Worm (Caenorhabditis elegans) whole organism, L1 larva: ENCODE results near the gene C45B11.5.

ENCODE experiments used
- aly-2 ChIP-seq: fragments of 150-350 bp; optimal IDR thresholded peaks from 2 replicates; lab custom pipeline; 2014; ENCODE audit warnings: missing biosample characterization, missing genetic modification characterization
- efl-3 ChIP-seq: fragments of 200-800 bp; sonication (Bioruptor generic); optimal IDR thresholded peaks from 2 replicates; lab custom pipeline; 2018; ENCODE audit warnings: mild to moderate bottlenecking, missing genetic modification characterization, missing compliant biosample characterization
- egl-27 ChIP-seq, 2 experiments: fragments of 150-350 bp in 1 of 2; sonication (generic microtip); optimal IDR thresholded peaks; 3 replicates each; lab custom pipeline; 2017 to 2018; ENCODE audit warnings: missing biosample characterization in 2 of 2, missing genetic modification characterization in 2 of 2, missing genetic modification reagents in 2 of 2
- elt-2 ChIP-seq: sonication (generic microtip); optimal IDR thresholded peaks from 2 replicates; lab custom pipeline; 2016; ENCODE audit warnings: missing genetic modification characterization, mild to moderate bottlenecking, inconsistent platforms, missing compliant biosample characterization, missing genetic modification reagents
- lsy-2 ChIP-seq, 2 experiments: fragments of 150-350 bp; optimal IDR thresholded peaks; 2 replicates each; lab custom pipeline; 2014; ENCODE audit warnings: missing biosample characterization in 2 of 2, missing genetic modification characterization in 2 of 2
- mdl-1 ChIP-seq, 2 experiments: fragments of 150-350 bp; optimal IDR thresholded peaks; 2 replicates each; lab custom pipeline; 2014 to 2017; ENCODE audit warnings: missing biosample characterization in 2 of 2, missing genetic modification characterization in 2 of 2, inconsistent platforms in 1 of 2
- mep-1 ChIP-seq: fragments of 150-350 bp; optimal IDR thresholded peaks from 2 replicates; lab custom pipeline; 2014; ENCODE audit warnings: missing biosample characterization, missing genetic modification characterization
- nhr-237 ChIP-seq: fragments of 150-350 bp; optimal IDR thresholded peaks from 2 replicates; lab custom pipeline; 2014; ENCODE audit warnings: missing biosample characterization, missing genetic modification characterization
- nhr-47 ChIP-seq: sonication (generic microtip); optimal IDR thresholded peaks from 2 replicates; lab custom pipeline; 2016; ENCODE audit warnings: mild to moderate bottlenecking, missing genetic modification characterization, moderate library complexity, missing compliant biosample characterization
- tlp-1 ChIP-seq: fragments of 150-350 bp; optimal IDR thresholded peaks from 2 replicates; lab custom pipeline; 2014; ENCODE audit warnings: missing biosample characterization, missing genetic modification characterization
- unc-130 ChIP-seq: fragments of 150-350 bp; optimal IDR thresholded peaks from 2 replicates; lab custom pipeline; 2017; ENCODE audit warnings: missing biosample characterization, missing genetic modification characterization, inconsistent platforms
- unc-62 ChIP-seq: fragments of 150-350 bp; optimal IDR thresholded peaks from 2 replicates; lab custom pipeline; 2014; ENCODE audit warnings: missing biosample characterization, missing genetic modification reagents, missing genetic modification characterization

- TF ChIP-seq unc-130 (tag; lab: Kevin White, UChicago) (no peak), aly-2 (tag; lab: Kevin White, UChicago) (no peak), unc-62 (no peak), nhr-47 (no peak), egl-27 (tag; optimal IDR thresholded peaks at IDR 0.05; lab: Kevin White, UChicago) (no peak), nhr-237 (tag; lab: Kevin White, UChicago) (no peak), elt-2 (tag; lab: Kevin White, UChicago) (no peak), tlp-1 (tag; lab: Kevin White, UChicago) (no peak), mdl-1 (tag; optimal IDR thresholded peaks at IDR 0.05; lab: Kevin White, UChicago) (no peak), mep-1 (tag; lab: Kevin White, UChicago) (no peak), lsy-2 (tag; optimal IDR thresholded peaks at IDR 0.05; lab: Kevin White, UChicago) (no peak), efl-3 (GFP tag; lab: Kevin White, UChicago) (no peak)
Measured at ce11 chrV:11011807-11012206, 29.8 kb upstream of the C45B11.5 start.
